Worm (Caenorhabditis elegans) whole organism, early embryonic: ENCODE data around the gene zipt-15.

ENCODE experiments used
- B0310.2 ChIP-seq: sonication (generic microtip); optimal IDR thresholded peaks from 2 replicates; lab custom pipeline; 2016; ENCODE audit warnings: mild to moderate bottlenecking, missing genetic modification characterization, missing compliant biosample characterization
- F13C5.2 ChIP-seq: sonication (generic microtip); optimal IDR thresholded peaks from 2 replicates; lab custom pipeline; 2017; ENCODE audit warnings: mild to moderate bottlenecking, missing genetic modification characterization, inconsistent platforms, missing compliant biosample characterization
- aly-1 ChIP-seq: sonication (generic microtip); optimal IDR thresholded peaks from 2 replicates; lab custom pipeline; 2016; ENCODE audit warnings: missing genetic modification characterization, missing compliant biosample characterization
- ama-1 ChIP-seq: fragments of 150-350 bp; optimal IDR thresholded peaks from 2 replicates; lab custom pipeline; 2014
- ceh-13 ChIP-seq: fragments of 200-800 bp; sonication (Bioruptor generic); optimal IDR thresholded peaks from 2 replicates; lab custom pipeline; 2018; ENCODE audit warnings: mild to moderate bottlenecking, missing genetic modification characterization, missing compliant biosample characterization
- ceh-36 ChIP-seq: sonication (generic microtip); optimal IDR thresholded peaks from 2 replicates; lab custom pipeline; 2016; ENCODE audit warnings: missing genetic modification characterization, inconsistent platforms, missing compliant biosample characterization
- ets-7 ChIP-seq: sonication (generic microtip); optimal IDR thresholded peaks from 2 replicates; lab custom pipeline; 2016; ENCODE audit warnings: missing genotype, missing genetic modification characterization, missing compliant biosample characterization
- flt-1 ChIP-seq: fragments of 200-800 bp; sonication (Bioruptor generic); IDR thresholded peaks from 2 replicates; pipeline ENCODE4 v1.3.6; 2022; ENCODE audit warnings: missing genetic modification characterization, missing compliant biosample characterization
- hmbx-1 ChIP-seq: sonication (generic microtip); optimal IDR thresholded peaks from 2 replicates; lab custom pipeline; 2016; ENCODE audit warnings: mild to moderate bottlenecking, missing genetic modification characterization, missing compliant biosample characterization
- hmg-4 ChIP-seq: fragments of 200-800 bp; sonication (Bioruptor generic); optimal IDR thresholded peaks from 2 replicates; lab custom pipeline; 2018; ENCODE audit warnings: mild to moderate bottlenecking, missing genetic modification characterization, missing compliant biosample characterization
- hnd-1 ChIP-seq: sonication (generic microtip); optimal IDR thresholded peaks from 2 replicates; lab custom pipeline; 2016; ENCODE audit warnings: missing genetic modification characterization, missing compliant biosample characterization
- pes-1 ChIP-seq: fragments of 200-800 bp; sonication (Bioruptor generic); IDR thresholded peaks from 2 replicates; pipeline ENCODE4 v1.3.6; 2022; ENCODE audit warnings: missing genetic modification reagents, missing genetic modification characterization, missing compliant biosample characterization
- scrt-1 ChIP-seq: fragments of 200-800 bp; sonication (Bioruptor generic); IDR thresholded peaks from 2 replicates; pipeline ENCODE4 v1.3.6; 2022; ENCODE audit warnings: missing genetic modification characterization, missing compliant biosample characterization
- sea-1 ChIP-seq: fragments of 200-800 bp; sonication (Bioruptor generic); conservative IDR thresholded peaks from 2 replicates; pipeline ENCODE4 v1.3.6; 2022; ENCODE audit warnings: missing genetic modification characterization, missing compliant biosample characterization
- tbx-11 ChIP-seq: fragments of 200-800 bp; sonication (Bioruptor generic); IDR thresholded peaks from 2 replicates; pipeline ENCODE4 v1.3.6; 2022; ENCODE audit warnings: missing genetic modification characterization, missing compliant biosample characterization
- tbx-37 ChIP-seq: fragments of 200-800 bp; sonication (Bioruptor generic); conservative IDR thresholded peaks from 2 replicates; pipeline ENCODE4 v1.3.6; 2022; ENCODE audit warnings: missing genetic modification reagents, missing genetic modification characterization, missing compliant biosample characterization
- tra-4 ChIP-seq: sonication (generic microtip); optimal IDR thresholded peaks from 2 replicates; lab custom pipeline; 2017; ENCODE audit warnings: missing genetic modification characterization, missing compliant biosample characterization

Gene zipt-15

DNA sequence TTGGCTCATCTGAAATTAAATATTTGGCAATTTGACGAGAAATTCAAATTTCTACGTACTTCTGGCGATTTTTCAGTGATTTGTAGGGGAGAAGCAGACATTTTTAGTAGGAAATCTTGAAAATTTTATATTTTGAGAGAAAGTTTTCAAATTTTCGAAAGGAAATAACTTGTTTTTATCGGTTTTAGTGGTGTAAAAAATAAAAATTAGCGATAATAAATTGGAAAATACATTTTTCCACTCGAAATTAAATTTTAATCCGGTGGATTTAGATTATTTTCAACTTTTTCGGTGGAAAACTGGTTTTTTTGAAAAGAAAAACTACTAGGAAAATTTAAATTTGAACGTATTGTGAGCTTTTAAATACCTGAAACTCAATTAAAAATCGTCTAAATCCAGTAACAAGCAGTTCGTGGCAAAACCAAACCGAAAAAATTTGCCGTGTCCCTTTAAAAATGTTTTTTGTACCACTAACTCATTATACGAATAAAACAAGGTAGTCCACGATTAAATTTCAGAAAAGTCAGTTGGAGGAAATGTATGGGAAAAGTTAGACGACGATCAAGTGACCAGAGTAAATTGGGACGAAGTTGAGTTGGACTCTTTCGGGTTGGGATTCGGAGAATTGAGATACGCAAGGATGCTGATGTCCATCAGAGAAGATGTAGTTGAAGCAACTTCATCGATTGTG lies 7.2 kb upstream of the zipt-15 start, which contains the start of the genes madf-1 and Y55F3BR.10:
madf-1 (minus strand) TSS at position 101 of the 691 bp plus-strand sequence.
Y55F3BR.10 (plus strand) TSS at position 641 of the 691 bp plus-strand sequence.
- no peak for TF ChIP-seq tbx-37 (GFP tag; lab: Robert Waterston, UW)
- no peak for TF ChIP-seq tra-4 (tag; lab: Kevin White, UChicago)
- TF ChIP-seq ama-1 (lab: Kevin White, UChicago) = no peak
- no peak for TF ChIP-seq scrt-1 (GFP tag; lab: Robert Waterston, UW)
- no peak for TF ChIP-seq ceh-36 (tag; lab: Kevin White, UChicago)
- no peak for TF ChIP-seq pes-1 (GFP tag; lab: Robert Waterston, UW)
- no peak for TF ChIP-seq aly-1
- no peak for TF ChIP-seq sea-1
- no peak for TF ChIP-seq F13C5.2
- no peak for TF ChIP-seq hmg-4 (GFP tag; lab: Kevin White, UChicago)
- no peak for TF ChIP-seq tbx-11 (GFP tag; lab: Robert Waterston, UW)

- TF ChIP-seq ceh-13 (GFP tag; lab: Kevin White, UChicago) = no peak
- TF ChIP-seq sea-1 = no peak
- TF ChIP-seq scrt-1 (GFP tag; lab: Robert Waterston, UW) = no peak
- no peak for TF ChIP-seq ceh-36 (tag; lab: Kevin White, UChicago)
- TF ChIP-seq ets-7 (tag; lab: Kevin White, UChicago) = no peak
- no peak for TF ChIP-seq tra-4 (tag; lab: Kevin White, UChicago)
- no peak for TF ChIP-seq ama-1 (lab: Kevin White, UChicago)
- TF ChIP-seq flt-1 = no peak
- no peak for TF ChIP-seq F13C5.2
Observed at ce11 chrIV:830262-830960, 5.7 kb upstream of the zipt-15 start.

DNA sequence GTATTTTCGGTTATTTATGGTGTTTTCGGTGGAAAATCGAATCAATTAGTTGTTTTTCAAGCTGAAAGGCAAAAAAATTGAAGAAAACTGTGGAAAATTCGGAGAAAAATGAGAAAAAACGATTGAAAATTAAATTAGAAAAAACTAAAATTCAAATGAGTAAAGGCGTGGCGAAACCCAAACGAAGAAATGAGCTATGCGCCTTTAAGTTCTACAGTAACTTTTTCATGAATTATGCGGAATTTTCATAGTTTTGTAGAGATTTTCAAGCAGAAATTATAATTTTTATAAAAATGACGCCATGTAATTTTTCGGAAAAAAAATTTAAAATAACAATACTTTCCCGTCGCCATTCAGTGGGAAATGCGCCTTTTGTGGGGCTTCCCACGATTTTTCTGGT lies 4.9 kb upstream of the zipt-15 start:
- TF ChIP-seq ets-7 (tag; lab: Kevin White, UChicago) = no peak

ce11 chrIV:829107-829506 lies 4.4 kb upstream of the zipt-15 start:
- TF ChIP-seq pes-1 (GFP tag; lab: Robert Waterston, UW) (no peak), B0310.2 (tag; lab: Kevin White, UChicago) (no peak), tra-4 (tag; lab: Kevin White, UChicago) (no peak), sea-1 (no peak), ceh-36 (tag; lab: Kevin White, UChicago) (no peak), ama-1 (lab: Kevin White, UChicago) (no peak), hnd-1 (tag; lab: Kevin White, UChicago) (no peak), scrt-1 (GFP tag; lab: Robert Waterston, UW) (no peak), tbx-11 (GFP tag; lab: Robert Waterston, UW) (no peak), hmbx-1 (tag; lab: Kevin White, UChicago) (no peak), tbx-37 (GFP tag; lab: Robert Waterston, UW) (no peak), aly-1 (no peak), ceh-13 (GFP tag; lab: Kevin White, UChicago) (no peak), hmg-4 (GFP tag; lab: Kevin White, UChicago) (no peak), F13C5.2 (no peak), flt-1 (no peak), ets-7 (tag; lab: Kevin White, UChicago) (no peak)

ce11 chrIV:828427-828826 lies 3.7 kb upstream of the zipt-15 start:
- TF ChIP-seq B0310.2 (tag; lab: Kevin White, UChicago) (no peak), flt-1 (peak; percentile 41; the same call in 1 of the 2 replicates), ets-7 (tag; lab: Kevin White, UChicago) (no peak), hmg-4 (GFP tag; lab: Kevin White, UChicago) (no peak), aly-1 (no peak), tbx-37 (GFP tag; lab: Robert Waterston, UW) (no peak), scrt-1 (GFP tag; lab: Robert Waterston, UW) (no peak), F13C5.2 (peak; percentile 22)

- TF ChIP-seq tbx-37 (GFP tag; lab: Robert Waterston, UW) = no peak
- TF ChIP-seq ceh-13 (GFP tag; lab: Kevin White, UChicago) = no peak
Observed at ce11 chrIV:826145-826544, 1.4 kb upstream of the zipt-15 start.

- TF ChIP-seq ets-7 (tag; lab: Kevin White, UChicago) (no peak), scrt-1 (GFP tag; lab: Robert Waterston, UW) (peak; percentile 52; the same call in 1 of the 2 replicates)
Observed at ce11 chrIV:817879-818278, 6.9 kb downstream of the zipt-15 start.

ce11 chrIV:813341-813740 lies 11.4 kb downstream of the zipt-15 start:
- TF ChIP-seq tbx-11 (GFP tag; lab: Robert Waterston, UW) = peak; percentile 61; the same call in 1 of the 2 replicates
- TF ChIP-seq flt-1 = peak; percentile 63
- TF ChIP-seq sea-1 = 0 out of 2 replicates have a peak, but pooled peaks have one; percentile 24
- TF ChIP-seq pes-1 (GFP tag; lab: Robert Waterston, UW) = peak; percentile 78
